Worm (Caenorhabditis elegans) whole organism, L1 larva: ENCODE measurements around the gene F54D12.1.

Experiments
- C04F5.9 ChIP-seq: sonication (generic microtip); optimal IDR thresholded peaks from 2 replicates; lab custom pipeline; 2016; ENCODE audit warnings: missing genetic modification characterization, missing compliant biosample characterization
- alr-1 ChIP-seq: fragments of 200-800 bp; sonication (Bioruptor generic); optimal IDR thresholded peaks from 2 replicates; lab custom pipeline; 2018; ENCODE audit warnings: borderline replicate concordance, mild to moderate bottlenecking, missing genetic modification characterization, missing compliant biosample characterization
- fkh-10 ChIP-seq: sonication (generic microtip); optimal IDR thresholded peaks from 2 replicates; lab custom pipeline; 2017; ENCODE audit warnings: missing biosample characterization, missing genetic modification reagents, missing genetic modification characterization
- fos-1 ChIP-seq: fragments of 150-350 bp; optimal IDR thresholded peaks from 2 replicates; lab custom pipeline; 2014; ENCODE audit warnings: missing biosample characterization, missing genetic modification characterization
- mdl-1 ChIP-seq, 2 experiments: fragments of 150-350 bp; optimal IDR thresholded peaks; 2 replicates each; lab custom pipeline; 2014 to 2017; ENCODE audit warnings: missing biosample characterization in 2 of 2, missing genetic modification characterization in 2 of 2, inconsistent platforms in 1 of 2
- nhr-28 ChIP-seq: fragments of 150-350 bp; optimal IDR thresholded peaks from 2 replicates; lab custom pipeline; 2014; ENCODE audit warnings: missing biosample characterization, missing genetic modification characterization
- nhr-76 ChIP-seq: sonication (generic microtip); optimal IDR thresholded peaks from 2 replicates; lab custom pipeline; 2017; ENCODE audit warnings: missing biosample characterization, missing genetic modification characterization
- nhr-77 ChIP-seq: fragments of 150-350 bp; optimal IDR thresholded peaks from 2 replicates; lab custom pipeline; 2014; ENCODE audit warnings: missing biosample characterization, missing genetic modification characterization
- zip-4 ChIP-seq: fragments of 200-800 bp; sonication (Bioruptor generic); optimal IDR thresholded peaks from 2 replicates; lab custom pipeline; 2018; ENCODE audit warnings: mild to moderate bottlenecking, missing genetic modification characterization, moderate library complexity, missing compliant biosample characterization
- ztf-11 ChIP-seq, 2 experiments: sonication (generic microtip); optimal IDR thresholded peaks; 2 replicates each; lab custom pipeline; 2016 to 2017; ENCODE audit warnings: missing genetic modification characterization in 2 of 2, missing biosample characterization in 1 of 2, missing compliant biosample characterization in 1 of 2

ce11 chrII:1437449-1438335 lies 37.5 kb downstream of the F54D12.1 start, which contains the start of gene nol-6:
- no peak for TF ChIP-seq nhr-28 (tag; lab: Kevin White, UChicago)
- TF ChIP-seq zip-4 (GFP tag; lab: Kevin White, UChicago) = no peak
- no peak for TF ChIP-seq fkh-10
- TF ChIP-seq alr-1 = no peak
- TF ChIP-seq nhr-76 (tag; lab: Kevin White, UChicago) = no peak
- no peak for TF ChIP-seq C04F5.9 (tag; lab: Kevin White, UChicago)
- TF ChIP-seq fos-1 (tag; lab: Kevin White, UChicago) = no peak
- TF ChIP-seq mdl-1 (tag; optimal IDR thresholded peaks at IDR 0.05; lab: Kevin White, UChicago) = peak in 1 of 2 experiments; percentile 10
- TF ChIP-seq nhr-77 (tag; lab: Kevin White, UChicago) = peak; percentile 9
- no peak for TF ChIP-seq ztf-11 (tag; optimal IDR thresholded peaks at IDR 0.05; lab: Kevin White, UChicago)
